Fruit fly (Drosophila melanogaster) whole organism, embryonic: Measurements from ENCODE around the gene Tctp.

Experiments used
- B-H2 ChIP-seq: fragments of 200-800 bp; sonication (Bioruptor generic); optimal IDR thresholded peaks from 2 replicates; lab custom pipeline; 2018; ENCODE audit warnings: missing biosample characterization, mild to moderate bottlenecking, missing genetic modification characterization
- CG11504 ChIP-seq: fragments of 200-800 bp; sonication (Bioruptor generic); optimal IDR thresholded peaks from 3 replicates; lab custom pipeline; 2019; ENCODE audit warnings: missing biosample characterization, mild to moderate bottlenecking, missing genetic modification characterization, moderate library complexity
- CG12104 ChIP-seq: fragments of 200-800 bp; sonication (Bioruptor generic); optimal IDR thresholded peaks from 3 replicates; lab custom pipeline; 2016; ENCODE audit warnings: missing biosample characterization, missing genetic modification characterization
- CG12219 ChIP-seq: fragments of 200-800 bp; sonication (Bioruptor generic); optimal IDR thresholded peaks from 3 replicates; lab custom pipeline; 2018; ENCODE audit warnings: missing biosample characterization, mild to moderate bottlenecking, missing genetic modification characterization
- CG1603 ChIP-seq: fragments of 200-800 bp; sonication (Bioruptor generic); optimal IDR thresholded peaks from 2 replicates; lab custom pipeline; 2019; ENCODE audit warnings: missing biosample characterization, mild to moderate bottlenecking, missing genetic modification characterization, moderate library complexity
- CG17912 ChIP-seq: fragments of 200-800 bp; sonication (Bioruptor generic); optimal IDR thresholded peaks from 2 replicates; lab custom pipeline; 2018; ENCODE audit warnings: missing biosample characterization, mild to moderate bottlenecking, missing genetic modification characterization
- CG18011 ChIP-seq: fragments of 200-800 bp; sonication (Bioruptor generic); optimal IDR thresholded peaks from 2 replicates; lab custom pipeline; 2017; ENCODE audit warnings: missing biosample characterization, missing genetic modification characterization, mild to moderate bottlenecking, moderate library complexity, missing genotype
- CG18262 ChIP-seq: fragments of 200-800 bp; optimal IDR thresholded peaks from 3 replicates; lab custom pipeline; 2019; ENCODE audit warnings: missing biosample characterization, mild to moderate bottlenecking, missing genetic modification characterization, moderate library complexity
- CG2129 ChIP-seq: fragments of 200-800 bp; sonication (Bioruptor generic); IDR thresholded peaks from 2 replicates; pipeline ENCODE4 v1.3.6; 2022; ENCODE audit warnings: missing biosample characterization, missing genetic modification characterization; ENCODE audit not compliant: partially characterized antibody
- CG2875 ChIP-seq: fragments of 200-800 bp; sonication (Bioruptor generic); optimal IDR thresholded peaks from 2 replicates; lab custom pipeline; 2017; ENCODE audit warnings: missing biosample characterization, mild to moderate bottlenecking, missing genetic modification characterization, missing genetic modification reagents
- CG2889 ChIP-seq: fragments of 200-800 bp; sonication (Bioruptor generic); IDR thresholded peaks from 3 replicates; pipeline ENCODE4 v1.3.6; 2022; ENCODE audit warnings: missing biosample characterization, missing genetic modification characterization
- CG32772 ChIP-seq: fragments of 200-800 bp; sonication (Bioruptor generic); IDR thresholded peaks from 2 replicates; pipeline ENCODE4 v1.3.6; 2022; ENCODE audit warnings: missing biosample characterization, missing genetic modification characterization
- CG4730 ChIP-seq: fragments of 200-800 bp; sonication (Bioruptor generic); IDR thresholded peaks from 2 replicates; pipeline ENCODE4 v1.3.6; 2022; ENCODE audit warnings: missing biosample characterization, missing genetic modification characterization
- CG6254 ChIP-seq: fragments of 200-800 bp; sonication (Bioruptor generic); optimal IDR thresholded peaks from 3 replicates; lab custom pipeline; 2017; ENCODE audit warnings: mild to moderate bottlenecking, missing biosample characterization, missing genetic modification reagents, missing genetic modification characterization
- CG6689 ChIP-seq: fragments of 200-800 bp; sonication (Bioruptor generic); IDR thresholded peaks from 2 replicates; pipeline ENCODE4 v1.3.6; 2022; ENCODE audit warnings: missing biosample characterization, missing genetic modification characterization
- CG6765 ChIP-seq: fragments of 200-800 bp; sonication (Bioruptor generic); optimal IDR thresholded peaks from 3 replicates; lab custom pipeline; 2017; ENCODE audit warnings: missing biosample characterization, mild to moderate bottlenecking, missing genetic modification characterization
- CG6791 ChIP-seq: fragments of 200-800 bp; sonication (Bioruptor generic); IDR thresholded peaks from 3 replicates; pipeline ENCODE4 v1.3.6; 2022; ENCODE audit warnings: missing biosample characterization, missing genetic modification characterization; ENCODE audit not compliant: partially characterized antibody
- CG6813 ChIP-seq: fragments of 200-800 bp; sonication (Bioruptor generic); optimal IDR thresholded peaks from 2 replicates; lab custom pipeline; 2017; ENCODE audit warnings: missing biosample characterization, missing genetic modification characterization, mild to moderate bottlenecking, moderate library complexity, missing genetic modification reagents
- CG7839 ChIP-seq: fragments of 200-800 bp; sonication (Bioruptor generic); optimal IDR thresholded peaks from 3 replicates; lab custom pipeline; 2018; ENCODE audit warnings: missing biosample characterization, mild to moderate bottlenecking, missing genetic modification characterization, moderate library complexity
- CG9215 ChIP-seq: fragments of 200-800 bp; sonication (Bioruptor generic); IDR thresholded peaks from 2 replicates; pipeline ENCODE4 v1.3.6; 2022; ENCODE audit warnings: missing biosample characterization, missing genetic modification characterization
- CG9797 ChIP-seq: fragments of 200-800 bp; sonication (Bioruptor generic); optimal IDR thresholded peaks from 3 replicates; lab custom pipeline; 2018; ENCODE audit warnings: missing biosample characterization, mild to moderate bottlenecking, missing genetic modification characterization
- CG9817 ChIP-seq: fragments of 200-800 bp; sonication (Bioruptor generic); optimal IDR thresholded peaks from 2 replicates; lab custom pipeline; 2018; ENCODE audit warnings: missing biosample characterization, mild to moderate bottlenecking, missing genetic modification characterization, moderate library complexity
- Chrac-16 ChIP-seq: fragments of 200-800 bp; sonication (Bioruptor generic); optimal IDR thresholded peaks from 3 replicates; lab custom pipeline; 2016; ENCODE audit warnings: missing biosample characterization, missing genetic modification characterization
- D19A ChIP-seq: fragments of 200-800 bp; optimal IDR thresholded peaks from 3 replicates; lab custom pipeline; 2019; ENCODE audit warnings: missing biosample characterization, mild to moderate bottlenecking, missing genetic modification characterization, moderate library complexity
- Dref ChIP-seq: fragments of 200-800 bp; sonication (Bioruptor generic); IDR thresholded peaks from 2 replicates; pipeline ENCODE4 v1.3.6; 2022; ENCODE audit warnings: missing biosample characterization, missing genetic modification characterization
- GATAe ChIP-seq: fragments of 200-800 bp; sonication (Bioruptor generic); conservative IDR thresholded peaks from 2 replicates; pipeline ENCODE4 v1.3.6; 2022; ENCODE audit warnings: missing biosample characterization, missing genetic modification characterization
- MTF-1 ChIP-seq: fragments of 200-800 bp; sonication (Bioruptor generic); optimal IDR thresholded peaks from 2 replicates; lab custom pipeline; 2018; ENCODE audit warnings: missing biosample characterization, mild to moderate bottlenecking, missing genetic modification characterization, borderline replicate concordance
- Nf-YA ChIP-seq: fragments of 200-800 bp; sonication (Bioruptor generic); IDR thresholded peaks from 2 replicates; pipeline ENCODE4 v1.3.6; 2022; ENCODE audit warnings: missing biosample characterization, missing genetic modification characterization
- Nf-YC ChIP-seq: fragments of 200-800 bp; optimal IDR thresholded peaks from 3 replicates; lab custom pipeline; 2019; ENCODE audit warnings: missing biosample characterization, mild to moderate bottlenecking, missing genetic modification characterization, moderate library complexity
- Oaz ChIP-seq: fragments of 200-800 bp; sonication (Bioruptor generic); IDR thresholded peaks from 2 replicates; pipeline ENCODE4 v1.3.6; 2022; ENCODE audit warnings: missing biosample characterization, missing genetic modification characterization
- Rx ChIP-seq: fragments of 200-800 bp; sonication (Bioruptor generic); IDR thresholded peaks from 2 replicates; pipeline ENCODE4 v1.3.6; 2022; ENCODE audit warnings: missing biosample characterization, missing genetic modification characterization
- Sry-δ ChIP-seq: fragments of 200-800 bp; sonication (Bioruptor generic); optimal IDR thresholded peaks from 2 replicates; lab custom pipeline; 2016; ENCODE audit warnings: missing biosample characterization, missing genetic modification characterization
- TFAM ChIP-seq: fragments of 200-800 bp; sonication (Bioruptor generic); optimal IDR thresholded peaks from 2 replicates; lab custom pipeline; 2017; ENCODE audit warnings: missing biosample characterization, missing genetic modification characterization, inconsistent platforms
- az2 ChIP-seq: fragments of 200-800 bp; sonication (Bioruptor generic); optimal IDR thresholded peaks from 3 replicates; lab custom pipeline; 2016; ENCODE audit warnings: missing biosample characterization, missing genetic modification characterization
- bcd ChIP-seq: fragments of 200-800 bp; sonication (Bioruptor generic); optimal IDR thresholded peaks from 2 replicates; lab custom pipeline; 2017; ENCODE audit warnings: missing biosample characterization, mild to moderate bottlenecking, missing genetic modification characterization
- cato ChIP-seq: fragments of 200-800 bp; sonication (Bioruptor generic); optimal IDR thresholded peaks from 2 replicates; lab custom pipeline; 2016; ENCODE audit warnings: missing biosample characterization, missing genetic modification characterization, borderline replicate concordance
- jigr1 ChIP-seq: fragments of 200-800 bp; sonication (Bioruptor generic); IDR thresholded peaks from 3 replicates; pipeline ENCODE4 v1.3.6; 2022; ENCODE audit warnings: missing biosample characterization, missing genetic modification characterization
- klu ChIP-seq: fragments of 200-800 bp; sonication (Bioruptor generic); IDR thresholded peaks from 2 replicates; pipeline ENCODE4 v1.3.6; 2022; ENCODE audit warnings: missing biosample characterization, missing genetic modification characterization
- peb ChIP-seq: fragments of 200-800 bp; sonication (Bioruptor generic); IDR thresholded peaks from 2 replicates; pipeline ENCODE4 v1.3.6; 2022; ENCODE audit warnings: missing biosample characterization, missing genetic modification characterization
- pita ChIP-seq: fragments of 200-800 bp; sonication (Bioruptor generic); optimal IDR thresholded peaks from 2 replicates; lab custom pipeline; 2017; ENCODE audit warnings: missing biosample characterization, mild to moderate bottlenecking, missing genetic modification characterization
- pum ChIP-seq: fragments of 200-800 bp; sonication (Bioruptor generic); optimal IDR thresholded peaks from 2 replicates; lab custom pipeline; 2016; ENCODE audit warnings: missing biosample characterization, missing genetic modification characterization
- ro ChIP-seq: fragments of 200-800 bp; sonication (Bioruptor generic); IDR thresholded peaks from 2 replicates; pipeline ENCODE4 v1.3.6; 2022; ENCODE audit warnings: missing biosample characterization, missing genetic modification characterization
- salm ChIP-seq: fragments of 200-800 bp; sonication (Bioruptor generic); optimal IDR thresholded peaks from 2 replicates; lab custom pipeline; 2018; ENCODE audit warnings: missing biosample characterization, mild to moderate bottlenecking, missing genetic modification characterization
- sd ChIP-seq: fragments of 200-800 bp; sonication (Bioruptor generic); optimal IDR thresholded peaks from 3 replicates; lab custom pipeline; 2018; ENCODE audit warnings: missing biosample characterization, mild to moderate bottlenecking, missing genetic modification characterization, moderate library complexity
- so ChIP-seq: fragments of 200-800 bp; sonication (Bioruptor generic); IDR thresholded peaks from 3 replicates; pipeline ENCODE4 v1.3.6; 2022; ENCODE audit warnings: missing biosample characterization, missing genetic modification characterization
- tio ChIP-seq: fragments of 200-800 bp; sonication (Bioruptor generic); optimal IDR thresholded peaks from 2 replicates; lab custom pipeline; 2017; ENCODE audit warnings: missing biosample characterization, missing genetic modification characterization, inconsistent platforms
- toy ChIP-seq: fragments of 200-800 bp; sonication (Bioruptor generic); IDR thresholded peaks from 2 replicates; pipeline ENCODE4 v1.3.6; 2022; ENCODE audit warnings: missing biosample characterization, missing genetic modification characterization
- unc-4 ChIP-seq: fragments of 200-800 bp; sonication (Bioruptor generic); IDR thresholded peaks from 2 replicates; pipeline ENCODE4 v1.3.6; 2022; ENCODE audit warnings: missing biosample characterization, missing genetic modification characterization; ENCODE audit not compliant: partially characterized antibody
- z ChIP-seq: fragments of 200-800 bp; sonication (Bioruptor generic); IDR thresholded peaks from 3 replicates; pipeline ENCODE4 v1.3.6; 2022; ENCODE audit warnings: missing biosample characterization, missing genetic modification characterization

Gene Tctp

DNA sequence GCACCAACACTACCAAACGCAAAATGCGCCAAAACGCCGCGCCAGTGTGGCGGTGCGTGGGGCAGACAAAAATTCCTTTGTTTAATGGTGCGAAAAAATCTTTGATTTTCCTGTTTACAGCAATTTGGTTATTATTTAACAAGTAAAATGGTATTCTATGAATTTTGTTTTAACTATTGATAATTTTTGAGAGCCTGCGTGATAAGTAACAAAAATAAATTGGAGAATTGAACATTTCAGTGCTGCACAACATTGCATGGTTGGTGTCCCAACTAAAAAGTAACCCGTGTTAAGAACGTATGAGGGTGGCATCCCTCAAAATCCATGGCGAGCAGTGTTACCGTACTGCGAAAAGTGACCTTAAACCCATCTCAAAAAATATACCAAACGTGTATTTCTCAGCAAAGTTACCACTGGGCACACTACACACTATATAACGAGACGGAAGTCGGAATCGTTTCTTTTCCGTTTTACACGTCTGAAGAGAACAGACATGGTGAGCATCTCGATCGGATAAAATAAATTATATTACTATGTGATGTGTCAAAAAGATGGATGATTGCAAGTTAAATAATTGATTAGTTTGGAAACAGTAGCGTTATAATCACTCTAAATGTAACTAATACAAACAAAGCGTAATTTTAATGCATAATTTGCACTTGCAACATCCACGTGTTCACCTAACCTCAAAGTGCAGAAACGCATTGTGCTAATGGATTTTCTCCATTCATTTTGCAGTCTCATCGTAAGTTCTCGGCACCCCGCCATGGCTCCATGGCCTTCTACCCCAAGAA lies 11.6 kb downstream of the Tctp start, which contains the start of the genes CG6693 and RpL3 (continued):
- TF ChIP-seq CG9797 (GFP tag; lab: Kevin White, UChicago) (peak; percentile 100), CG18262 (tag; lab: Kevin White, UChicago) (peak; percentile 69), CG4730 (GFP tag; lab: Robert Waterston, UW) (peak; percentile 38), CG6689 (GFP tag; lab: Robert Waterston, UW) (peak; percentile 60), CG11504 (tag; lab: Kevin White, UChicago) (peak; percentile 67), pum (GFP tag; lab: Kevin White, UChicago) (no peak), CG12104 (peak; percentile 74), CG2129 (GFP tag; lab: Robert Waterston, UW) (no peak), CG6765 (peak; percentile 93), tio (no peak), bcd (GFP tag; lab: Kevin White, UChicago) (peak; percentile 79), toy (GFP tag; lab: Robert Waterston, UW) (peak; percentile 53), Nf-YC (tag; lab: Kevin White, UChicago) (peak; percentile 60), CG6813 (peak; percentile 90), jigr1 (GFP tag; lab: Robert Waterston, UW) (no peak), TFAM (GFP tag; lab: Kevin White, UChicago) (no peak), CG17912 (GFP tag; lab: Kevin White, UChicago) (peak; percentile 76), pita (GFP tag; lab: Kevin White, UChicago) (peak; percentile 87), salm (tag; lab: Kevin White, UChicago) (peak; percentile 71), sd (tag; lab: Kevin White, UChicago) (peak; percentile 40), CG6254 (GFP tag; lab: Kevin White, UChicago) (peak; percentile 45), D19A (tag; lab: Kevin White, UChicago) (peak; percentile 68), CG6791 (GFP tag; lab: Robert Waterston, UW) (no peak; the same call in 2 of the 3 replicates), az2 (peak; percentile 5), Chrac-16 (GFP tag; lab: Kevin White, UChicago) (no peak), z (peak; percentile 56; the same call in 1 of the 3 replicates), CG32772 (GFP tag; lab: Robert Waterston, UW) (no peak), Sry-δ (GFP tag; lab: Kevin White, UChicago) (peak; percentile 71), MTF-1 (GFP tag; lab: Kevin White, UChicago) (peak; percentile 96), Rx (peak; percentile 36; the same call in 1 of the 2 replicates), klu (GFP tag; lab: Robert Waterston, UW) (no peak), CG2889 (no peak), Oaz (GFP tag; lab: Robert Waterston, UW) (no peak), CG7839 (tag; lab: Kevin White, UChicago) (peak; percentile 77), CG18011 (GFP tag; lab: Kevin White, UChicago) (peak; percentile 24), peb (GFP tag; lab: Robert Waterston, UW) (no peak), so (GFP tag; lab: Robert Waterston, UW) (peak; percentile 78; the same call in 2 of the 3 replicates), CG9215 (no peak), B-H2 (GFP tag; lab: Kevin White, UChicago) (peak; percentile 89), Dref (GFP tag; lab: Robert Waterston, UW) (peak; percentile 44), CG9817 (tag; lab: Kevin White, UChicago) (peak; percentile 20), CG2875 (GFP tag; lab: Kevin White, UChicago) (peak; percentile 87), GATAe (no peak), cato (GFP tag; lab: Kevin White, UChicago) (peak; percentile 43), CG1603 (peak; percentile 90), unc-4 (GFP tag; lab: Robert Waterston, UW) (0 out of 2 replicates have a peak, but pooled peaks have one; percentile 34), CG12219 (GFP tag; lab: Kevin White, UChicago) (peak; percentile 86), Nf-YA (GFP tag; lab: Robert Waterston, UW) (peak; percentile 76), ro (GFP tag; lab: Robert Waterston, UW) (no peak)
